Fruit fly (Drosophila melanogaster): ENCODE results near the gene CG12355.
A peak's percentile ranks its signal among the peaks of the same experiment; 100 is the strongest.

The CG12355 gene

dm6 chr3L:15508233-15508632 is 12.9 kb upstream of the CG12355 start, which contains the start of gene CG7841 (continued):
- TF ChIP-seq NC2α (GFP tag; optimal IDR thresholded peaks at IDR 0.05) (peak; percentile 95), gem (tag; optimal IDR thresholded peaks at IDR 0.05) (peak; percentile 99), fd96Cb (tag; optimal IDR thresholded peaks at IDR 0.05) (peak; percentile 96), Optix (GFP tag; IDR thresholded peaks at IDR 0.05) (peak; percentile 94; the same call in 2 of the 3 replicates), Drgx (GFP tag; IDR thresholded peaks at IDR 0.05) (peak; percentile 98), fd102C (GFP tag; optimal IDR thresholded peaks at IDR 0.05) (peak; percentile 94), ro (GFP tag; IDR thresholded peaks at IDR 0.05) (no peak), odd (GFP tag; optimal IDR thresholded peaks at IDR 0.05) (peak; percentile 99), Opbp (GFP tag; IDR thresholded peaks at IDR 0.05; ENCODE audit: partially characterized antibody) (no peak), CG8944 (GFP tag; optimal IDR thresholded peaks at IDR 0.05) (peak; percentile 93), vvl (GFP tag; IDR thresholded peaks at IDR 0.05) (peak; percentile 99), NfI (GFP tag; optimal IDR thresholded peaks at IDR 0.05) (peak; percentile 98), maf-S (GFP tag; optimal IDR thresholded peaks at IDR 0.05) (peak; percentile 94), CG9797 (GFP tag; optimal IDR thresholded peaks at IDR 0.05) (peak; percentile 66), CG11696 (GFP tag; IDR thresholded peaks at IDR 0.05) (peak; percentile 91), CG10366 (GFP tag; IDR thresholded peaks at IDR 0.05) (peak; percentile 94), CG13296 (GFP tag; optimal IDR thresholded peaks at IDR 0.05) (peak; percentile 99), ssp (GFP tag; IDR thresholded peaks at IDR 0.05) (no peak), peb (GFP tag; IDR thresholded peaks at IDR 0.05) (peak; percentile 79), zfh2 (GFP tag; optimal IDR thresholded peaks at IDR 0.05) (peak; percentile 95), CG17385 (GFP tag; optimal IDR thresholded peaks at IDR 0.05) (peak; percentile 97), CG6791 (GFP tag; IDR thresholded peaks at IDR 0.05; ENCODE audit: partially characterized antibody) (no peak), CG17361 (GFP tag; IDR thresholded peaks at IDR 0.05) (peak; percentile 96), ttk (GFP tag; IDR thresholded peaks at IDR 0.05) (peak; percentile 94), CG2875 (GFP tag; optimal IDR thresholded peaks at IDR 0.05) (peak; percentile 97), lov (optimal IDR thresholded peaks at IDR 0.05) (no peak), lov (GFP tag; IDR thresholded peaks at IDR 0.05) (peak; percentile 97), CG10654 (GFP tag; optimal IDR thresholded peaks at IDR 0.05) (peak; percentile 96), lbe (GFP tag; optimal IDR thresholded peaks at IDR 0.05) (peak; percentile 98), onecut (GFP tag; IDR thresholded peaks at IDR 0.05) (peak; percentile 96), CG4282 (GFP tag; optimal IDR thresholded peaks at IDR 0.05) (peak; percentile 93), CG12769 (tag; optimal IDR thresholded peaks at IDR 0.05) (peak; percentile 98), CG9876 (GFP tag; optimal IDR thresholded peaks at IDR 0.05) (peak; percentile 86), CG30403 (GFP tag; optimal IDR thresholded peaks at IDR 0.05) (peak; percentile 97), CG12104 (GFP tag; optimal IDR thresholded peaks at IDR 0.05) (peak; percentile 97), CG2202 (tag; optimal IDR thresholded peaks at IDR 0.05) (peak; percentile 99), CG8388 (GFP tag; optimal IDR thresholded peaks at IDR 0.05) (peak; percentile 98), CG4328 (GFP tag; optimal IDR thresholded peaks at IDR 0.05) (peak; percentile 99), CG4360 (GFP tag; IDR thresholded peaks at IDR 0.05) (peak; percentile 74), Fer1 (GFP tag; optimal IDR thresholded peaks at IDR 0.05) (peak; percentile 99), bsh (GFP tag; optimal IDR thresholded peaks at IDR 0.05) (peak; percentile 96 to 99), toy (GFP tag; IDR thresholded peaks at IDR 0.05) (no peak; the same call in 1 of the 2 replicates), CG17568 (GFP tag; optimal IDR thresholded peaks at IDR 0.05) (peak; percentile 98), Hr39 (optimal IDR thresholded peaks at IDR 0.05) (no peak), trh (GFP tag; optimal IDR thresholded peaks at IDR 0.05) (peak; percentile 92), CG11695 (GFP tag; IDR thresholded peaks at IDR 0.05) (peak; percentile 98), CG3726 (GFP tag; IDR thresholded peaks at IDR 0.05) (no peak; the same call in 2 of the 3 replicates), seq (GFP tag; IDR thresholded peaks at IDR 0.05) (peak; percentile 97), prd (optimal IDR thresholded peaks at IDR 0.05) (no peak), prd (GFP tag; IDR thresholded peaks at IDR 0.05) (peak; percentile 94), Eip74EF (GFP tag; optimal IDR thresholded peaks at IDR 0.05) (peak in 1 of 2 experiments; percentile 98), Hey (tag; optimal IDR thresholded peaks at IDR 0.05) (peak; percentile 94)
